Worm (Caenorhabditis elegans) whole organism, late embryonic: ENCODE results near the gene C49F5.8.
A peak's percentile ranks its signal among the peaks of the same experiment; 100 is the strongest.

Experiments used
- F13H6.1 ChIP-seq: sonication (generic microtip); optimal IDR thresholded peaks from 2 replicates; lab custom pipeline; 2016; ENCODE audit warnings: missing genetic modification characterization, missing compliant biosample characterization
- ceh-45 ChIP-seq: fragments of 200-800 bp; sonication (Bioruptor generic); IDR thresholded peaks from 2 replicates; pipeline ENCODE4 v1.3.6; 2022; ENCODE audit warnings: missing genetic modification reagents, missing genetic modification characterization, missing compliant biosample characterization
- elt-2 ChIP-seq: sonication (generic microtip); optimal IDR thresholded peaks from 2 replicates; lab custom pipeline; 2016; ENCODE audit warnings: missing genetic modification reagents, missing genetic modification characterization, missing compliant biosample characterization
- elt-4 ChIP-seq: sonication (generic microtip); optimal IDR thresholded peaks from 2 replicates; lab custom pipeline; 2016; ENCODE audit warnings: missing genetic modification characterization, missing compliant biosample characterization
- hlh-15 ChIP-seq: sonication (generic microtip); optimal IDR thresholded peaks from 2 replicates; lab custom pipeline; 2016; ENCODE audit warnings: missing genetic modification characterization, missing compliant biosample characterization
- hlh-30 ChIP-seq: sonication (generic microtip); optimal IDR thresholded peaks from 2 replicates; lab custom pipeline; 2017; ENCODE audit warnings: antibody characterized with exemption, missing genetic modification characterization, missing compliant biosample characterization; ENCODE audit not compliant: insufficient read depth
- lim-6 ChIP-seq: sonication (generic microtip); optimal IDR thresholded peaks from 2 replicates; lab custom pipeline; 2016; ENCODE audit warnings: missing genetic modification characterization, missing compliant biosample characterization
- pax-1 ChIP-seq: fragments of 150-350 bp; optimal IDR thresholded peaks from 2 replicates; lab custom pipeline; 2014; ENCODE audit warnings: missing biosample characterization, missing genetic modification characterization
- tbx-2 ChIP-seq: sonication (generic microtip); optimal IDR thresholded peaks from 2 replicates; lab custom pipeline; 2016; ENCODE audit warnings: missing genetic modification characterization, missing compliant biosample characterization
- ztf-16 ChIP-seq: sonication (generic microtip); optimal IDR thresholded peaks from 2 replicates; lab custom pipeline; 2017; ENCODE audit warnings: missing genetic modification characterization, missing compliant biosample characterization

ce11 chrX:11968024-11968598 is 8.2 kb downstream of the C49F5.8 start:
- TF ChIP-seq elt-2 (peak; percentile 84), hlh-15 (tag; lab: Kevin White, UChicago) (no peak), F13H6.1 (tag; lab: Kevin White, UChicago) (no peak), ceh-45 (no peak), ztf-16 (tag; lab: Kevin White, UChicago) (no peak), pax-1 (tag; lab: Kevin White, UChicago) (no peak), elt-4 (tag; lab: Kevin White, UChicago) (no peak), lim-6 (no peak), hlh-30 (tag; lab: Kevin White, UChicago) (no peak), tbx-2 (tag; lab: Kevin White, UChicago) (no peak)
